Fruit fly (Drosophila melanogaster): ENCODE data around the gene Atet.

The Atet gene

DNA sequence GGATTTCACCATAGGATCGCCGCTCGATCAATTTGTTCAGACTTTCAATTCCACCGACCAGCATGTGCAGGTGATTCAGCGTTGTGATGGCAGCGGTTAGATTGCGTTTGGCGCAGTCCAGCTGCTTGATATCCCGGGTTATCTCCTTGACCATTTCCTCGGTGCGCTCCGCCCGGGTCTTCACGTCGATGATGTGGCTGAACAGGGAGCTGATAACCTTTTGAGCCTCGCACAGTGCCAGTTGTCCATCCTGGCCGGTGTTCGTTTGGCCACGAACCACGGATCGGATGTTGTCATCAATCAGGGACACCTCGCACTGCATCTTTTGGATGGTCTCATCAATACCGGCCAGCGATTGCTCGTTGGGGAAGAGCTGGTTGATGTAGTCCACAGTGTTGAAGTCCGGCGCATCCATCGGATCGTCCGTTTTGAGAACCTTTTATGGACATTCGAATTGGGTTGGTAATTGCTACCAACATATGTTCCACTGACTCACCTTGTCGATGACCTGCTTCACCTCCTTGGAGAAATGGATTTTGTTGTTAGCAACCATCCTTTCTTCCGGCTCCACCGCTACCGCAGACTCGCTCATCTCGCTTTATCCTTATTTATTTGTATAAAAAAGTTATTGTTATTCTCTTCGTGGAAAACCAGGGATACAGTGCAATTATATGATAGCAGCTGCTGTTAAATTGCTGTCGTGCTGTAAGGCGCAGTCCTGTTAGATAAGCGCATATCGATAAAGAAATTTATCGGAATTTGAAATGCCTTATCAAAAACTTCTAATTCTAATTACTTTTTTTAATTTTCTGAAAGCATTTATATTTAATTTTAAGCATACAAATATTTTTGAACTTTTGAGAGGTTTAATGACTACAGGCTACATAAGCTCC lies 51.9 kb downstream of the Atet start, which contains the start of gene Vps53 (continued):
- TF ChIP-seq CG15601 (tag; optimal IDR thresholded peaks at IDR 0.05) (no peak), stc (GFP tag; IDR thresholded peaks at IDR 0.05) (no peak), HLH4C (GFP tag; IDR thresholded peaks at IDR 0.05; ENCODE audit: partially characterized antibody) (no peak), wdn (GFP tag; IDR thresholded peaks at IDR 0.05) (no peak), CG2116 (GFP tag; optimal IDR thresholded peaks at IDR 0.05) (peak; percentile 30), CG14014 (GFP tag; IDR thresholded peaks at IDR 0.05) (no peak), CG3281 (GFP tag; optimal IDR thresholded peaks at IDR 0.05) (no peak), CG11456 (GFP tag; IDR thresholded peaks at IDR 0.05) (no peak), NC2β (GFP tag; optimal IDR thresholded peaks at IDR 0.05) (no peak), CG17568 (GFP tag; optimal IDR thresholded peaks at IDR 0.05) (no peak), CG4424 (GFP tag; optimal IDR thresholded peaks at IDR 0.05) (no peak), Dek (tag; optimal IDR thresholded peaks at IDR 0.05) (no peak), tin (GFP tag; optimal IDR thresholded peaks at IDR 0.05) (no peak), CG6683 (GFP tag; optimal IDR thresholded peaks at IDR 0.05) (no peak), Neu2 (GFP tag; optimal IDR thresholded peaks at IDR 0.05; ENCODE audit: borderline replicate concordance) (no peak), amos (GFP tag; IDR thresholded peaks at IDR 0.05; ENCODE audit: partially characterized antibody) (peak; percentile 30; the same call in 1 of the 2 replicates), Bdp1 (GFP tag; optimal IDR thresholded peaks at IDR 0.05) (no peak), Hmx (GFP tag; optimal IDR thresholded peaks at IDR 0.05) (no peak), gsb-n (tag; optimal IDR thresholded peaks at IDR 0.05) (no peak), CG16815 (GFP tag; optimal IDR thresholded peaks at IDR 0.05) (no peak), CG13287 (GFP tag; IDR thresholded peaks at IDR 0.05; ENCODE audit: partially characterized antibody) (peak; percentile 61), Optix (GFP tag; IDR thresholded peaks at IDR 0.05) (no peak), CG10431 (GFP tag; optimal IDR thresholded peaks at IDR 0.05) (no peak), fu2 (GFP tag; optimal IDR thresholded peaks at IDR 0.05) (no peak), sna (GFP tag; IDR thresholded peaks at IDR 0.05; ENCODE audit: partially characterized antibody) (no peak), CG14710 (tag; optimal IDR thresholded peaks at IDR 0.05) (peak; percentile 11), Scr (GFP tag; IDR thresholded peaks at IDR 0.05; ENCODE audit: partially characterized antibody) (peak; percentile 35; the same call in 1 of the 2 replicates), bsh (GFP tag; optimal IDR thresholded peaks at IDR 0.05) (no peak), bcd (GFP tag; optimal IDR thresholded peaks at IDR 0.05) (no peak), CG17912 (GFP tag; optimal IDR thresholded peaks at IDR 0.05) (no peak), Chrac-16 (GFP tag; optimal IDR thresholded peaks at IDR 0.05) (no peak), CG18599 (GFP tag; optimal IDR thresholded peaks at IDR 0.05) (no peak), mam (GFP tag; optimal IDR thresholded peaks at IDR 0.05) (no peak), Pdp1 (GFP tag; optimal IDR thresholded peaks at IDR 0.05) (peak in 1 of 2 experiments; percentile 82), tup (GFP tag; optimal IDR thresholded peaks at IDR 0.05) (no peak), Doc2 (GFP tag; IDR thresholded peaks at IDR 0.05) (no peak), Meics (GFP tag; optimal IDR thresholded peaks at IDR 0.05) (no peak), unpg (GFP tag; optimal IDR thresholded peaks at IDR 0.05) (no peak), MESR4 (GFP tag; optimal IDR thresholded peaks at IDR 0.05) (peak; percentile 59), CG3838 (GFP tag; optimal IDR thresholded peaks at IDR 0.05) (no peak), Spps (tag; optimal IDR thresholded peaks at IDR 0.05) (no peak), ranshi (GFP tag; IDR thresholded peaks at IDR 0.05) (no peak), pzg (GFP tag; optimal IDR thresholded peaks at IDR 0.05) (peak; percentile 56), CkIIα-i1 (GFP tag; IDR thresholded peaks at IDR 0.05) (no peak), odd (GFP tag; optimal IDR thresholded peaks at IDR 0.05) (no peak), CG8388 (GFP tag; optimal IDR thresholded peaks at IDR 0.05) (no peak), br (optimal IDR thresholded peaks at IDR 0.05) (no peak), gfzf (GFP tag; optimal IDR thresholded peaks at IDR 0.05) (no peak)

Measured in whole organism, embryonic.